Worm (Caenorhabditis elegans): Measurements from ENCODE around the gene R08D7.5.

The R08D7.5 gene

DNA sequence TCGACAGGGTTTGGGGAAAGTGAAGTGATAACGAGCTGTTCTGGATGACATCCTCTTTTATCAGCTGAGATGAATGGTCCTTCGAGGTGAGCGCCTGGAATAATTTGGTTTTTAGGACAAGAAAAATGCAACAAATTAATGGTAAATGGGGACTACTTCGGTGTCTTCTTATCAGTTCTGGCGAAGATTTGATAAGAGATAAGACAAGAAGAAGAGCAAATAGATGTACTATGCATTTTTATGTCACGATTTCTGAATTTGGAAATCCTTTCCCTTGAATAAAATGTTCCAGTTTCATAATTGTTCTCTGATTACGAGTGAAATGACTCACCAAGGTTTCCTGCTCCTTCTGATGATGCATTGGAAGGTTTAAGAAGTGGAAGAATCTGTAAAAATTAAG, 23.9 kb downstream of the R08D7.5 start:
- TF ChIP-seq efl-1 (GFP tag; optimal IDR thresholded peaks at IDR 0.05) = no peak
- TF ChIP-seq F22D6.2 (tag; optimal IDR thresholded peaks at IDR 0.05) = no peak
- no peak for TF ChIP-seq athp-1 (tag; optimal IDR thresholded peaks at IDR 0.05)
- TF ChIP-seq unc-130 (GFP tag; optimal IDR thresholded peaks at IDR 0.05) = no peak
- TF ChIP-seq ccch-3 (GFP tag; optimal IDR thresholded peaks at IDR 0.05) = no peak
- no peak for TF ChIP-seq madf-8 (GFP tag; conservative IDR thresholded peaks at IDR 0.05)
- no peak for TF ChIP-seq B0336.3 (GFP tag; IDR thresholded peaks at IDR 0.05)
- TF ChIP-seq Y53G8AR.9 (GFP tag; conservative IDR thresholded peaks at IDR 0.05) = no peak
- no peak for TF ChIP-seq D2030.7 (GFP tag; IDR thresholded peaks at IDR 0.05)
- TF ChIP-seq nhr-179 (tag; optimal IDR thresholded peaks at IDR 0.05) = no peak
- TF ChIP-seq F33H1.4 (GFP tag; IDR thresholded peaks at IDR 0.05) = no peak
- TF ChIP-seq B0019.2 (GFP tag; conservative IDR thresholded peaks at IDR 0.05) = no peak

DNA sequence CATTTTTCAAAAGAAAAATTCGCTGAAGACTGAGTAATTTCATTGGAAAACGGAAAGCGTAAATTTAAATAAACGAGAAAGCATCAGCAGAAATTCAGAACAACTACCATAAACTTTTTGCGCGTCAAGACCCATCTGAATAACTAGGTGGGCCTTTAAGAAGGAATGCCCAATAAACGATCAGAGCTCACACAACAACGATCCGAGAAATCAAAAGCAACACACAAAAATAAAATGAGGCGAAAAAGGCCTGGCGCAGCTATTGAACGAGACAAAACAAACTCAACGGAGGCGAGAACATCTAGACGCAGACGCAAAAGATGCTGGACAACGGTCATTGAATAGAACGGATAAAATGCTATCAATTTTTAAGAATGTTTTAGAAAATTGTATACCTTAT, 25.0 kb downstream of the R08D7.5 start:
- TF ChIP-seq unc-62 (GFP tag; optimal IDR thresholded peaks at IDR 0.05) (no peak), Y53G8AR.9 (GFP tag; conservative IDR thresholded peaks at IDR 0.05) (no peak), F49E8.2 (tag; optimal IDR thresholded peaks at IDR 0.05; ENCODE audit: insufficient read depth) (no peak), B0336.3 (GFP tag; IDR thresholded peaks at IDR 0.05) (no peak), egrh-3 (GFP tag; IDR thresholded peaks at IDR 0.05) (no peak), hmg-1.2 (GFP tag; IDR thresholded peaks at IDR 0.05) (peak; percentile 19; the same call in 1 of the 2 replicates), lin-26 (GFP tag; IDR thresholded peaks at IDR 0.05) (no peak), akir-1 (GFP tag; optimal IDR thresholded peaks at IDR 0.05) (no peak), ztf-25 (GFP tag; IDR thresholded peaks at IDR 0.05) (no peak)

DNA sequence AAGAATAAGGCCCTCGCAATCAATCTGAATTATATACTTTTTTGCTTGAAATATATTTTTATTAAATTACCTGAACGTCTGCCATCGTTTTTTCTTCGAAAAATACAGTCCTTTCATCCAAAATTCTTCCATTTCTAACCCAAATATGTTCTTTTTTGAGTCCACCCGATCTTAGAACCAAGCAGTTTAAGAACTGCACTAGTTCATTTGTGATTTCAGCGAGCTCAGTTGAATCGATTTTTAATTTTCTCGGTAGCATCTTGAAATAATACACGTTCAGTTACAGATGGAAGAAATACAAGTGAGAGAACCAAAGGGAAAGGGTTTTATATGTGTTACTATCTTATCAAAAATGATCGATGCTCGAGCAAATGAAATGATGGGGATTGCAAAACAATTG, 25.6 kb downstream of the R08D7.5 start, which contains the start of gene F59B2.3:
Gene F59B2.3, minus strand, starts transcription at position 259 of the 400 bp plus-strand sequence.
- TF ChIP-seq snpc-3.4 (tag; optimal IDR thresholded peaks at IDR 0.05) (peak; percentile 26), atf-7 (tag; optimal IDR thresholded peaks at IDR 0.05) (peak; percentile 9), tbp1 (GFP tag; optimal IDR thresholded peaks at IDR 0.05) (peak; percentile 3), athp-1 (tag; optimal IDR thresholded peaks at IDR 0.05) (peak; percentile 11), hrde-1 (tag; optimal IDR thresholded peaks at IDR 0.05; ENCODE audit: borderline replicate concordance) (peak; percentile 3), let-526 (GFP tag; IDR thresholded peaks at IDR 0.05) (no peak), lsy-27 (tag; optimal IDR thresholded peaks at IDR 0.05; ENCODE audit: borderline replicate concordance, insufficient read depth) (no peak)

DNA sequence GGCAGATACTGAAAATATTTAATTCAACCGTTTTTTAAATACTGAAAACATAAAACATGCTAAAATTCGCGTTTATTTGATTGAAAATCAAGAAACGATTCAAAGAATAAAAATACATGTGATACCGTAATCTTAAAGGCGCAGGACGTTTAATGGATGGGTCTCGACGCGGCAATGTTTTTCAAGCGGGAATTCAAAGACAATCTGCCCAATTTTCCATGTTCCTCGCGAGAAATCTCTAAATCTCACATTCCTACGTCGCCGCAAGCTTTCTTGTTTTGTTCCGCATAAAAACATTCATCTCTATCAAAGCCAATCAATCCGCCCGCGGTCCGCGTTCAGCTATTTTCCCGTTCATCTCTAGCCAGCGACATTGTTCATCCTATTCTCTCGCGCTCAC, 27.6 kb downstream of the R08D7.5 start:
- no peak for TF ChIP-seq nhr-27 (tag; optimal IDR thresholded peaks at IDR 0.05)
- TF ChIP-seq atf-7 (tag; optimal IDR thresholded peaks at IDR 0.05) = no peak
- peak; percentile 91 for TF ChIP-seq F33H1.4 (GFP tag; IDR thresholded peaks at IDR 0.05)
- TF ChIP-seq zfh-2 (GFP tag; conservative IDR thresholded peaks at IDR 0.05) = no peak
- peak; percentile 83 for TF ChIP-seq lsl-1 (GFP tag; optimal IDR thresholded peaks at IDR 0.05)
- no peak for TF ChIP-seq F39B2.1 (GFP tag; IDR thresholded peaks at IDR 0.05)
- TF ChIP-seq F37B4.10 (GFP tag; IDR thresholded peaks at IDR 0.05) = no peak
- TF ChIP-seq K11D2.4 (GFP tag; IDR thresholded peaks at IDR 0.05) = no peak
- TF ChIP-seq aptf-3 (GFP tag; IDR thresholded peaks at IDR 0.05) = no peak
- no peak for TF ChIP-seq T07F8.4 (tag; optimal IDR thresholded peaks at IDR 0.05)
- TF ChIP-seq madf-8 (GFP tag; conservative IDR thresholded peaks at IDR 0.05) = peak; percentile 68
- TF ChIP-seq ccch-3 (GFP tag; optimal IDR thresholded peaks at IDR 0.05) = no peak
- TF ChIP-seq nfyb-1 (GFP tag; IDR thresholded peaks at IDR 0.05) = no peak
- no peak for TF ChIP-seq ceh-100 (GFP tag; IDR thresholded peaks at IDR 0.05)
- no peak for TF ChIP-seq C06A6.2 (GFP tag; conservative IDR thresholded peaks at IDR 0.05)
- no peak for TF ChIP-seq ztf-28 (GFP tag; IDR thresholded peaks at IDR 0.05)
- TF ChIP-seq hlh-26 (GFP tag; conservative IDR thresholded peaks at IDR 0.05) = no peak
- TF ChIP-seq Y56A3A.18 (GFP tag; IDR thresholded peaks at IDR 0.05) = no peak
- TF ChIP-seq cebp-1 (GFP tag; IDR thresholded peaks at IDR 0.05) = no peak
- no peak for TF ChIP-seq cebp-1 (tag; optimal IDR thresholded peaks at IDR 0.05)
- TF ChIP-seq him-1 (tag; optimal IDR thresholded peaks at IDR 0.05) = no peak
- TF ChIP-seq pbrm-1 (GFP tag; IDR thresholded peaks at IDR 0.05) = peak; percentile 18; the same call in 1 of the 2 replicates
- TF ChIP-seq hsf-1 (GFP tag; IDR thresholded peaks at IDR 0.05) = peak; percentile 52; the same call in 1 of the 2 replicates
